Fruit fly (Drosophila melanogaster) whole organism, embryonic: ENCODE results near the gene CG33514.

Experiments used
- Adf1 ChIP-seq: fragments of 200-800 bp; sonication (Bioruptor generic); IDR thresholded peaks from 2 replicates; pipeline ENCODE4 v1.3.6; 2022; ENCODE audit warnings: missing biosample characterization, missing genetic modification characterization
- Atf-2 ChIP-seq: fragments of 200-800 bp; sonication (Bioruptor generic); optimal IDR thresholded peaks from 2 replicates; lab custom pipeline; 2016; ENCODE audit warnings: missing biosample characterization, missing genetic modification characterization
- CG10267 ChIP-seq: fragments of 200-800 bp; sonication (Bioruptor generic); optimal IDR thresholded peaks from 2 replicates; lab custom pipeline; 2018; ENCODE audit warnings: missing biosample characterization, mild to moderate bottlenecking, missing genetic modification characterization, moderate library complexity
- CG10979 ChIP-seq: fragments of 200-800 bp; sonication (Bioruptor generic); optimal IDR thresholded peaks from 2 replicates; lab custom pipeline; 2018; ENCODE audit warnings: missing biosample characterization, mild to moderate bottlenecking, missing genetic modification characterization, moderate library complexity
- CG11695 ChIP-seq: fragments of 200-800 bp; sonication (Bioruptor generic); IDR thresholded peaks from 3 replicates; pipeline ENCODE4 v1.3.6; 2022; ENCODE audit warnings: missing biosample characterization, missing genetic modification characterization
- CG12155 ChIP-seq: fragments of 200-800 bp; sonication (Bioruptor generic); optimal IDR thresholded peaks from 3 replicates; lab custom pipeline; 2016; ENCODE audit warnings: missing biosample characterization, missing genetic modification characterization
- CG1233 ChIP-seq: fragments of 200-800 bp; sonication (Bioruptor generic); optimal IDR thresholded peaks from 4 replicates; lab custom pipeline; 2018; ENCODE audit warnings: missing biosample characterization, mild to moderate bottlenecking, missing genetic modification characterization
- CG14441 ChIP-seq: fragments of 200-800 bp; sonication (Bioruptor generic); IDR thresholded peaks from 2 replicates; pipeline ENCODE4 v1.3.6; 2022; ENCODE audit warnings: missing biosample characterization, missing genetic modification characterization
- CG15514 ChIP-seq: fragments of 200-800 bp; sonication (Bioruptor generic); optimal IDR thresholded peaks from 3 replicates; lab custom pipeline; 2017; ENCODE audit warnings: missing biosample characterization, missing genetic modification characterization, mild to moderate bottlenecking, moderate library complexity, missing genetic modification reagents
- CG17361 ChIP-seq: fragments of 200-800 bp; sonication (Bioruptor generic); IDR thresholded peaks from 3 replicates; pipeline ENCODE4 v1.3.6; 2022; ENCODE audit warnings: missing biosample characterization, missing genetic modification characterization
- CG2129 ChIP-seq: fragments of 200-800 bp; sonication (Bioruptor generic); IDR thresholded peaks from 2 replicates; pipeline ENCODE4 v1.3.6; 2022; ENCODE audit warnings: missing biosample characterization, missing genetic modification characterization; ENCODE audit not compliant: partially characterized antibody
- CG2712 ChIP-seq: fragments of 200-800 bp; optimal IDR thresholded peaks from 3 replicates; lab custom pipeline; 2019; ENCODE audit warnings: missing biosample characterization, mild to moderate bottlenecking, missing genetic modification characterization, moderate library complexity
- CG31441 ChIP-seq: fragments of 200-800 bp; sonication (Bioruptor generic); IDR thresholded peaks from 2 replicates; pipeline ENCODE4 v1.3.6; 2022; ENCODE audit warnings: missing biosample characterization, missing genetic modification characterization
- CG3847 ChIP-seq: fragments of 200-800 bp; sonication (Bioruptor generic); IDR thresholded peaks from 2 replicates; pipeline ENCODE4 v1.3.6; 2022; ENCODE audit warnings: missing biosample characterization, missing genetic modification characterization
- CG4360 ChIP-seq: fragments of 200-800 bp; sonication (Bioruptor generic); IDR thresholded peaks from 2 replicates; pipeline ENCODE4 v1.3.6; 2022; ENCODE audit warnings: missing biosample characterization, missing genetic modification characterization
- CG43689 ChIP-seq: fragments of 200-800 bp; sonication (Bioruptor generic); IDR thresholded peaks from 2 replicates; pipeline ENCODE4 v1.3.6; 2022; ENCODE audit warnings: missing biosample characterization, missing genetic modification characterization
- CG6791 ChIP-seq: fragments of 200-800 bp; sonication (Bioruptor generic); IDR thresholded peaks from 3 replicates; pipeline ENCODE4 v1.3.6; 2022; ENCODE audit warnings: missing biosample characterization, missing genetic modification characterization; ENCODE audit not compliant: partially characterized antibody
- CG7987 ChIP-seq: fragments of 200-800 bp; sonication (Bioruptor generic); optimal IDR thresholded peaks from 2 replicates; lab custom pipeline; 2018; ENCODE audit warnings: missing biosample characterization, mild to moderate bottlenecking, missing genetic modification characterization, moderate library complexity
- CG8478 ChIP-seq: fragments of >200 bp; optimal IDR thresholded peaks from 2 replicates; lab custom pipeline; 2018
- CG9437 ChIP-seq: fragments of 200-800 bp; sonication (Bioruptor generic); optimal IDR thresholded peaks from 2 replicates; lab custom pipeline; 2018; ENCODE audit warnings: missing biosample characterization, mild to moderate bottlenecking, missing genetic modification characterization
- CG9609 ChIP-seq: fragments of 200-800 bp; sonication (Bioruptor generic); optimal IDR thresholded peaks from 3 replicates; lab custom pipeline; 2016; ENCODE audit warnings: missing biosample characterization, missing genetic modification characterization
- Dip3 ChIP-seq: fragments of 200-800 bp; sonication (Bioruptor generic); optimal IDR thresholded peaks from 3 replicates; lab custom pipeline; 2016; ENCODE audit warnings: missing biosample characterization, missing genetic modification characterization
- Doc3 ChIP-seq: fragments of 200-800 bp; sonication (Bioruptor generic); IDR thresholded peaks from 3 replicates; pipeline ENCODE4 v1.3.6; 2022; ENCODE audit warnings: missing biosample characterization, missing genetic modification characterization; ENCODE audit not compliant: partially characterized antibody
- Drgx ChIP-seq: fragments of 200-800 bp; sonication (Bioruptor generic); IDR thresholded peaks from 2 replicates; pipeline ENCODE4 v1.3.6; 2022; ENCODE audit warnings: missing biosample characterization, missing genetic modification characterization
- E2f2 ChIP-seq: fragments of 200-800 bp; sonication (Bioruptor generic); IDR thresholded peaks from 2 replicates; pipeline ENCODE4 v1.3.6; 2022; ENCODE audit warnings: missing biosample characterization, missing genetic modification characterization
- Eip74EF ChIP-seq, 2 experiments: fragments of 200-800 bp in 1 of 2; fragments of >200 bp in 1 of 2; sonication (Bioruptor generic) in 1 of 2; optimal IDR thresholded peaks; 2 replicates each; lab custom pipeline; 2017 to 2019; ENCODE audit warnings: missing biosample characterization in 2 of 2, missing genetic modification characterization in 2 of 2, mild to moderate bottlenecking in 1 of 2, moderate library complexity in 1 of 2
- Ets65A ChIP-seq: fragments of 200-800 bp; sonication (Bioruptor generic); peaks from one replicate; lab custom pipeline; 2016; ENCODE audit warnings: missing biosample characterization, missing genetic modification characterization
- Fer3 ChIP-seq: fragments of 200-800 bp; sonication (Bioruptor generic); optimal IDR thresholded peaks from 2 replicates; lab custom pipeline; 2018; ENCODE audit warnings: missing biosample characterization, mild to moderate bottlenecking, missing genetic modification characterization, moderate library complexity
- H2.0 ChIP-seq: fragments of 200-800 bp; sonication (Bioruptor generic); IDR thresholded peaks from 2 replicates; pipeline ENCODE4 v1.3.6; 2022; ENCODE audit warnings: missing biosample characterization, missing genetic modification characterization
- HLH54F ChIP-seq: fragments of 200-800 bp; sonication (Bioruptor generic); optimal IDR thresholded peaks from 3 replicates; lab custom pipeline; 2016; ENCODE audit warnings: missing biosample characterization, missing genetic modification characterization
- Kr ChIP-seq: fragments of 200-800 bp; sonication (Bioruptor generic); optimal IDR thresholded peaks from 2 replicates; lab custom pipeline; 2017; ENCODE audit warnings: missing biosample characterization, mild to moderate bottlenecking, missing genetic modification characterization
- Neu2 ChIP-seq: fragments of 200-800 bp; sonication (Bioruptor generic); optimal IDR thresholded peaks from 3 replicates; lab custom pipeline; 2016; ENCODE audit warnings: missing biosample characterization, missing genetic modification characterization, borderline replicate concordance
- Nf-YB ChIP-seq: fragments of 200-800 bp; sonication (Bioruptor generic); optimal IDR thresholded peaks from 3 replicates; lab custom pipeline; 2019; ENCODE audit warnings: missing biosample characterization, mild to moderate bottlenecking, missing genetic modification characterization, moderate library complexity
- Ravus ChIP-seq: fragments of 200-800 bp; sonication (Bioruptor generic); IDR thresholded peaks from 2 replicates; pipeline ENCODE4 v1.3.6; 2022; ENCODE audit warnings: missing biosample characterization, missing genetic modification characterization
- Rfx ChIP-seq: fragments of 200-800 bp; sonication (Bioruptor generic); IDR thresholded peaks from 2 replicates; pipeline ENCODE4 v1.3.6; 2022; ENCODE audit warnings: missing biosample characterization, missing genetic modification characterization
- Xrp1 ChIP-seq: fragments of 200-800 bp; sonication (Bioruptor generic); IDR thresholded peaks from 2 replicates; pipeline ENCODE4 v1.3.6; 2022; ENCODE audit warnings: missing biosample characterization, missing genetic modification characterization
- br ChIP-seq: fragments of >200 bp; optimal IDR thresholded peaks from 2 replicates; lab custom pipeline; 2017
- chn ChIP-seq: fragments of 200-800 bp; sonication (Bioruptor generic); optimal IDR thresholded peaks from 2 replicates; lab custom pipeline; 2016; ENCODE audit warnings: missing biosample characterization, missing genetic modification characterization
- crp ChIP-seq, 2 experiments: fragments of 200-800 bp; sonication (Bioruptor generic); optimal IDR thresholded peaks; 2 replicates in 1 of 2; 3 replicates in 1 of 2; lab custom pipeline; 2017; ENCODE audit warnings: missing biosample characterization in 2 of 2, missing genetic modification characterization in 2 of 2, mild to moderate bottlenecking in 1 of 2, moderate library complexity in 1 of 2
- en ChIP-seq: fragments of 200-800 bp; sonication (Bioruptor generic); optimal IDR thresholded peaks from 2 replicates; lab custom pipeline; 2016; ENCODE audit warnings: missing biosample characterization, missing genetic modification characterization
- gce ChIP-seq: fragments of 200-800 bp; sonication (Bioruptor generic); IDR thresholded peaks from 3 replicates; pipeline ENCODE4 v1.3.6; 2022; ENCODE audit warnings: missing biosample characterization, missing genetic modification characterization
- gfzf ChIP-seq: fragments of 200-800 bp; sonication (Bioruptor generic); optimal IDR thresholded peaks from 2 replicates; lab custom pipeline; 2016; ENCODE audit warnings: missing biosample characterization, mild to moderate bottlenecking, missing genetic modification characterization, moderate library complexity
- hbn ChIP-seq: fragments of 200-800 bp; sonication (Bioruptor generic); IDR thresholded peaks from 2 replicates; pipeline ENCODE4 v1.3.6; 2022; ENCODE audit warnings: missing biosample characterization, missing genetic modification characterization; ENCODE audit not compliant: partially characterized antibody
- her ChIP-seq: fragments of 200-800 bp; sonication (Bioruptor generic); optimal IDR thresholded peaks from 2 replicates; lab custom pipeline; 2016; ENCODE audit warnings: missing biosample characterization, missing genetic modification characterization
- knrl ChIP-seq: fragments of 200-800 bp; sonication (Bioruptor generic); IDR thresholded peaks from 3 replicates; pipeline ENCODE4 v1.3.6; 2022; ENCODE audit warnings: missing biosample characterization, missing genetic modification characterization; ENCODE audit not compliant: partially characterized antibody
- p53 ChIP-seq: fragments of 200-800 bp; sonication (Bioruptor generic); optimal IDR thresholded peaks from 2 replicates; lab custom pipeline; 2016; ENCODE audit warnings: missing biosample characterization, missing genetic modification characterization
- repo ChIP-seq: fragments of 200-800 bp; sonication (Bioruptor generic); optimal IDR thresholded peaks from 2 replicates; lab custom pipeline; 2016; ENCODE audit warnings: missing biosample characterization, missing genetic modification characterization
- row ChIP-seq: fragments of 200-800 bp; sonication (Bioruptor generic); IDR thresholded peaks from 3 replicates; pipeline ENCODE4 v1.3.6; 2022; ENCODE audit warnings: missing biosample characterization, missing genetic modification characterization
- stc ChIP-seq: fragments of 200-800 bp; sonication (Bioruptor generic); IDR thresholded peaks from 2 replicates; pipeline ENCODE4 v1.3.6; 2022; ENCODE audit warnings: missing biosample characterization, missing genetic modification characterization
- ttk ChIP-seq: fragments of 200-800 bp; sonication (Bioruptor generic); IDR thresholded peaks from 2 replicates; pipeline ENCODE4 v2.1.2; 2022; ENCODE audit warnings: missing biosample characterization, missing genetic modification characterization
- vnd ChIP-seq: fragments of 200-800 bp; sonication (Bioruptor generic); IDR thresholded peaks from 3 replicates; pipeline ENCODE4 v1.3.6; 2022; ENCODE audit warnings: missing biosample characterization, missing genetic modification characterization; ENCODE audit not compliant: partially characterized antibody

Gene CG33514

dm6 chr3L:4406653-4407257, 41.5 kb downstream of the CG33514 start, which contains the start of gene TP53INP (continued):
- TF ChIP-seq gfzf (GFP tag; lab: Kevin White, UChicago) (no peak), Rfx (peak; percentile 64), CG1233 (GFP tag; lab: Kevin White, UChicago) (peak; percentile 79), Xrp1 (peak; percentile 84), chn (GFP tag; lab: Kevin White, UChicago) (peak; percentile 76), Fer3 (tag; lab: Kevin White, UChicago) (peak; percentile 74), her (peak; percentile 74), Drgx (GFP tag; lab: Robert Waterston, UW) (peak; percentile 69), E2f2 (peak; percentile 52; the same call in 1 of the 2 replicates), Nf-YB (GFP tag; lab: Kevin White, UChicago) (peak; percentile 79), CG43689 (GFP tag; lab: Robert Waterston, UW) (no peak), repo (GFP tag; lab: Kevin White, UChicago) (peak; percentile 71), stc (GFP tag; lab: Robert Waterston, UW) (peak; percentile 66), Neu2 (GFP tag; lab: Kevin White, UChicago) (peak; percentile 48), CG4360 (no peak), Dip3 (GFP tag; lab: Kevin White, UChicago) (peak; percentile 48), CG9609 (GFP tag; lab: Kevin White, UChicago) (peak; percentile 49), vnd (GFP tag; lab: Robert Waterston, UW) (no peak; the same call in 2 of the 3 replicates), Eip74EF (GFP tag; optimal IDR thresholded peaks at IDR 0.05; lab: Kevin White, UChicago) (peak in 1 of 2 experiments; percentile 93), CG8478 (lab: Kevin White, UChicago) (peak; percentile 23), Atf-2 (GFP tag; lab: Kevin White, UChicago) (peak; percentile 68), CG12155 (GFP tag; lab: Kevin White, UChicago) (peak; percentile 78), CG15514 (GFP tag; lab: Kevin White, UChicago) (peak; percentile 48), CG10979 (tag; lab: Kevin White, UChicago) (peak; percentile 93), en (peak; percentile 61), CG11695 (peak; percentile 74), CG2712 (tag; lab: Kevin White, UChicago) (peak; percentile 93), CG2129 (GFP tag; lab: Robert Waterston, UW) (no peak), Adf1 (GFP tag; lab: Robert Waterston, UW) (peak; percentile 28; the same call in 1 of the 2 replicates), CG14441 (GFP tag; lab: Robert Waterston, UW) (peak; percentile 52; the same call in 1 of the 2 replicates), Kr (GFP tag; lab: Kevin White, UChicago) (no peak), CG6791 (GFP tag; lab: Robert Waterston, UW) (peak; percentile 41; the same call in 1 of the 3 replicates), HLH54F (GFP tag; lab: Kevin White, UChicago) (peak; percentile 68), Ets65A (GFP tag; lab: Kevin White, UChicago) (peak; percentile 91), gce (GFP tag; lab: Robert Waterston, UW) (no peak), hbn (GFP tag; lab: Robert Waterston, UW) (no peak), CG10267 (tag; lab: Kevin White, UChicago) (peak; percentile 87), ttk (GFP tag; lab: Robert Waterston, UW) (peak; percentile 58), Ravus (GFP tag; lab: Robert Waterston, UW) (no peak), H2.0 (peak; percentile 62)

DNA sequence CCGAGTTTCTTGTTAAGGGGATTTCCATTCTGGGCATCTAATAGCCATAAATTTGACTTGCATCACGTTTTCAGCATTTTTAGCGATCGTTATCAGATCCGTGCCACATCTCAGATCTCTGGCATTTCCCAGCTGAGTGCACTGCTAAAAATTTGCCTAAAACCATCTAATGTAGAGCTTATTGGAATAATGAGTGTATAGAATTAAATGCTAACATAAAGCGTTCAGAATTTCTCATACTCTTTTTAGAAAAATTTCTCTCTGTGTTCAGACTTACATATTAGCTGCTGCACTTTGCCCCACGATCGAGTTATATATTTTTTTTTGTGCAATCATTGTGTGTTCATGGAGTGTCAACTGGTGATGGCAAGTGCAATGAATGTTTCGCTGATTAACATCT, 42.5 kb downstream of the CG33514 start:
- no peak for TF ChIP-seq CG31441 (GFP tag; lab: Robert Waterston, UW)
- peak; percentile 52 for TF ChIP-seq Drgx (GFP tag; lab: Robert Waterston, UW)
- TF ChIP-seq br (lab: Kevin White, UChicago), result no peak
- TF ChIP-seq row, result peak; percentile 34; the same call in 1 of the 3 replicates
- TF ChIP-seq CG3847 (GFP tag; lab: Robert Waterston, UW), result no peak
- TF ChIP-seq p53, result no peak
- TF ChIP-seq knrl, result no peak
- TF ChIP-seq crp (GFP tag; optimal IDR thresholded peaks at IDR 0.05; lab: Kevin White, UChicago), result no peak
- TF ChIP-seq chn (GFP tag; lab: Kevin White, UChicago), result peak; percentile 37
- TF ChIP-seq CG9437 (GFP tag; lab: Kevin White, UChicago), result no peak
- no peak for TF ChIP-seq CG17361
- no peak for TF ChIP-seq CG7987 (GFP tag; lab: Kevin White, UChicago)
- TF ChIP-seq Doc3, result no peak
